Worm (Caenorhabditis elegans): Measurements from ENCODE around the gene lpd-7.

DNA sequence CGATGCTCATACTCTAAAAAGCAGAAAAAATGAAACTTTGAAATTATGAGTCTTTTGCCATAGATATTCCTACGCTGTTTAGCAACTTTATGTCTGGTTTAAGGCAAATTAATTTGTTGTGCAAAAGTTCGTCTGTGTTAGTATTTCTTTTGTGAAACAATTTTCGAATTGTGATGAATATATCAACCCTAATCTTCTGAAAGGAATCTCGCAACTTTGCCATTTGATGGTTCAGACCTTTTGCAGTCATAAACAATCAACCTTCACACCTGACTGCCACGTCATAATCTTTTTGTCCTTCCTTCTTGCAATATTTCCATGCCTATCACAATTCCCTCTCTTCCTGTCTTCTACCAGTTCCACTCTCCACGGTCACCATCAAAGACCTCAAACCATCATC lies 46.7 kb downstream of the lpd-7 start:
- no peak for TF ChIP-seq pha-4 (tag; optimal IDR thresholded peaks at IDR 0.05)
- no peak for TF ChIP-seq bed-3 (GFP tag; optimal IDR thresholded peaks at IDR 0.05)
- no peak for TF ChIP-seq nhr-2 (tag; optimal IDR thresholded peaks at IDR 0.05)
- no peak for TF ChIP-seq nhr-12 (tag; optimal IDR thresholded peaks at IDR 0.05)
- TF ChIP-seq snpc-4 (tag; optimal IDR thresholded peaks at IDR 0.05) = no peak
- no peak for TF ChIP-seq mep-1 (tag; optimal IDR thresholded peaks at IDR 0.05)
- no peak for TF ChIP-seq hlh-1 (tag; optimal IDR thresholded peaks at IDR 0.05)
- TF ChIP-seq unc-39 (tag; optimal IDR thresholded peaks at IDR 0.05) = no peak
- TF ChIP-seq elt-1 (tag; optimal IDR thresholded peaks at IDR 0.05; ENCODE audit: borderline replicate concordance, insufficient read depth) = no peak
- TF ChIP-seq ztf-11 (tag; optimal IDR thresholded peaks at IDR 0.05) = no peak
- TF ChIP-seq nhr-76 (tag; optimal IDR thresholded peaks at IDR 0.05) = no peak
